Fruit fly (Drosophila melanogaster): Measurements from ENCODE around the gene osk.

dm6 chr3R:8890441-8890840, 44.5 kb upstream of the osk start:
- TF ChIP-seq CG33017 (tag; optimal IDR thresholded peaks at IDR 0.05) (no peak), Clk (GFP tag; optimal IDR thresholded peaks at IDR 0.05) (no peak), Hr96 (GFP tag; optimal IDR thresholded peaks at IDR 0.05) (no peak), cic (GFP tag; optimal IDR thresholded peaks at IDR 0.05) (no peak), pad (GFP tag; optimal IDR thresholded peaks at IDR 0.05) (no peak), CG12768 (GFP tag; optimal IDR thresholded peaks at IDR 0.05) (no peak)
